Fruit fly (Drosophila melanogaster) whole organism, wandering third instar larva: ENCODE measurements around the gene CG34176.

ENCODE experiments used
- Abd-B ChIP-seq: fragments of >200 bp; optimal IDR thresholded peaks from 2 replicates; lab custom pipeline; 2017; ENCODE audit warnings: missing biosample characterization, missing genetic modification characterization
- CG32264 ChIP-seq: fragments of 200-800 bp; sonication (Bioruptor generic); optimal IDR thresholded peaks from 2 replicates; lab custom pipeline; 2016; ENCODE audit warnings: missing biosample characterization, missing genetic modification characterization
- CrebA ChIP-seq: fragments of 200-800 bp; sonication (Bioruptor generic); optimal IDR thresholded peaks from 2 replicates; lab custom pipeline; 2016; ENCODE audit warnings: missing biosample characterization, mild to moderate bottlenecking, missing genetic modification characterization, borderline replicate concordance
- Dfd ChIP-seq: fragments of >200 bp; optimal IDR thresholded peaks from 2 replicates; lab custom pipeline; 2017; ENCODE audit warnings: missing biosample characterization, missing genetic modification characterization
- Dif ChIP-seq: fragments of 200-275, 200-300 bp; sonication (Bioruptor generic); optimal IDR thresholded peaks from 2 replicates; lab custom pipeline; 2018; ENCODE audit warnings: missing biosample characterization, missing genetic modification characterization; ENCODE audit not compliant: partially characterized antibody
- GATAd ChIP-seq: sonication (Bioruptor generic); optimal IDR thresholded peaks from 2 replicates; lab custom pipeline; 2016; ENCODE audit warnings: missing biosample characterization, missing genetic modification characterization
- HLH106 ChIP-seq: fragments of 200-800 bp; optimal IDR thresholded peaks from 3 replicates; lab custom pipeline; 2019; ENCODE audit warnings: missing biosample characterization, mild to moderate bottlenecking, missing genetic modification characterization, moderate library complexity
- Hnf4 ChIP-seq: fragments of 200-800 bp; sonication (Bioruptor generic); optimal IDR thresholded peaks from 2 replicates; lab custom pipeline; 2016; ENCODE audit warnings: missing biosample characterization, mild to moderate bottlenecking, missing genetic modification characterization
- Hr78 ChIP-seq: fragments of >200 bp; optimal IDR thresholded peaks from 2 replicates; lab custom pipeline; 2017; ENCODE audit warnings: missing biosample characterization, missing genetic modification characterization
- Hr83 ChIP-seq: fragments of 200-300 bp; sonication (Bioruptor generic); optimal IDR thresholded peaks from 2 replicates; lab custom pipeline; 2016; ENCODE audit warnings: missing biosample characterization, mild to moderate bottlenecking, missing genetic modification characterization, moderate library complexity; ENCODE audit not compliant: poor library complexity, severe bottlenecking
- Jra ChIP-seq: sonication (Bioruptor generic); optimal IDR thresholded peaks from 2 replicates; lab custom pipeline; 2016; ENCODE audit warnings: missing biosample characterization, missing genetic modification characterization
- Mio ChIP-seq: sonication (Bioruptor generic); optimal IDR thresholded peaks from 2 replicates; lab custom pipeline; 2016; ENCODE audit warnings: missing biosample characterization, missing genetic modification characterization
- Myc ChIP-seq: fragments of >200 bp; optimal IDR thresholded peaks from 2 replicates; lab custom pipeline; 2017
- N ChIP-seq: fragments of >200 bp; optimal IDR thresholded peaks from 2 replicates; lab custom pipeline; 2018; ENCODE audit warnings: missing biosample characterization, missing external identifiers, missing genetic modification characterization
- OdsH ChIP-seq: fragments of 200-800 bp; sonication (Bioruptor generic); optimal IDR thresholded peaks from 2 replicates; lab custom pipeline; 2016; ENCODE audit warnings: missing biosample characterization, mild to moderate bottlenecking, missing genetic modification characterization
- Rel ChIP-seq, 2 experiments: fragments of 200-800 bp; sonication (Bioruptor generic) in 1 of 2; optimal IDR thresholded peaks; 2 replicates in 1 of 2; 3 replicates in 1 of 2; lab custom pipeline; 2016 to 2019; ENCODE audit warnings: mild to moderate bottlenecking in 2 of 2, missing biosample characterization in 2 of 2, missing genetic modification characterization in 2 of 2, moderate library complexity in 1 of 2
- Sp1 ChIP-seq: fragments of 200-800 bp; sonication (Bioruptor generic); optimal IDR thresholded peaks from 3 replicates; lab custom pipeline; 2019; ENCODE audit warnings: missing biosample characterization, mild to moderate bottlenecking, missing genetic modification characterization, moderate library complexity
- Vsx2 ChIP-seq: fragments of 200-300, 225-300 bp; sonication (Bioruptor generic); optimal IDR thresholded peaks from 2 replicates; lab custom pipeline; 2018; ENCODE audit warnings: missing biosample characterization, missing genetic modification characterization; ENCODE audit not compliant: partially characterized antibody
- br ChIP-seq: fragments of 200-800 bp; sonication (Bioruptor generic); optimal IDR thresholded peaks from 2 replicates; lab custom pipeline; 2016; ENCODE audit warnings: missing biosample characterization, missing genetic modification characterization
- brk ChIP-seq: fragments of 200-800 bp; sonication (Bioruptor generic); optimal IDR thresholded peaks from 2 replicates; lab custom pipeline; 2016; ENCODE audit warnings: missing biosample characterization, mild to moderate bottlenecking, missing genetic modification characterization
- dl ChIP-seq, 2 experiments: fragments of 175-275, 200-275 bp in 1 of 2; fragments of 200-275 bp in 1 of 2; sonication (Bioruptor generic); optimal IDR thresholded peaks; lab custom pipeline; 2018; ENCODE audit warnings: mild to moderate bottlenecking in 2 of 2, missing biosample characterization in 2 of 2, missing genetic modification characterization in 2 of 2, moderate library complexity in 2 of 2; ENCODE audit not compliant: partially characterized antibody in 2 of 2, insufficient read depth in 1 of 2
- dsf ChIP-seq: sonication (Bioruptor generic); optimal IDR thresholded peaks from 2 replicates; lab custom pipeline; 2016; ENCODE audit warnings: missing biosample characterization, missing genetic modification characterization, borderline replicate concordance
- ey ChIP-seq: fragments of 200-800 bp; sonication (Bioruptor generic); optimal IDR thresholded peaks from 2 replicates; lab custom pipeline; 2016; ENCODE audit warnings: missing biosample characterization, missing genetic modification characterization
- foxo ChIP-seq, 2 experiments: fragments of 200-800 bp; sonication (Bioruptor generic); optimal IDR thresholded peaks; 2 replicates in 1 of 2; 3 replicates in 1 of 2; lab custom pipeline; 2016 to 2017; ENCODE audit warnings: missing biosample characterization in 2 of 2, missing genetic modification characterization in 2 of 2
- fru ChIP-seq: fragments of 200-800 bp; sonication (Bioruptor generic); optimal IDR thresholded peaks from 3 replicates; lab custom pipeline; 2016; ENCODE audit warnings: missing biosample characterization, mild to moderate bottlenecking, missing genetic modification characterization
- h ChIP-seq: fragments of 200-800 bp; sonication (Bioruptor generic); optimal IDR thresholded peaks from 3 replicates; lab custom pipeline; 2016; ENCODE audit warnings: missing biosample characterization, mild to moderate bottlenecking, missing genetic modification characterization
- jim ChIP-seq: fragments of 175-275, 200-325 bp; sonication (Bioruptor generic); optimal IDR thresholded peaks from 2 replicates; lab custom pipeline; 2016; ENCODE audit warnings: missing biosample characterization, mild to moderate bottlenecking, missing genetic modification characterization
- lola ChIP-seq: fragments of >200 bp; optimal IDR thresholded peaks from 2 replicates; lab custom pipeline; 2017; ENCODE audit warnings: missing biosample characterization, missing genetic modification characterization
- pan ChIP-seq: fragments of >200 bp; optimal IDR thresholded peaks from 2 replicates; lab custom pipeline; 2017
- sage ChIP-seq: fragments of 200-800 bp; sonication (Bioruptor generic); optimal IDR thresholded peaks from 2 replicates; lab custom pipeline; 2016; ENCODE audit warnings: missing biosample characterization, mild to moderate bottlenecking, missing genetic modification characterization
- sv ChIP-seq: fragments of 200-800 bp; sonication (Bioruptor generic); optimal IDR thresholded peaks from 3 replicates; lab custom pipeline; 2016; ENCODE audit warnings: missing biosample characterization, missing genetic modification characterization
- tai ChIP-seq: sonication (Bioruptor generic); optimal IDR thresholded peaks from 2 replicates; lab custom pipeline; 2016; ENCODE audit warnings: missing biosample characterization, missing genetic modification characterization
- usp ChIP-seq: fragments of >200 bp; optimal IDR thresholded peaks from 2 replicates; lab custom pipeline; 2017; ENCODE audit warnings: missing biosample characterization, missing genetic modification characterization
- woc ChIP-seq: sonication (Bioruptor generic); optimal IDR thresholded peaks from 2 replicates; lab custom pipeline; 2016; ENCODE audit warnings: missing biosample characterization, mild to moderate bottlenecking, missing genetic modification characterization

Gene CG34176

dm6 chr2L:4043052-4043451 lies 39.2 kb downstream of the CG34176 start:
- TF ChIP-seq foxo (GFP tag; optimal IDR thresholded peaks at IDR 0.05; lab: Kevin White, UChicago) (no peak), Sp1 (GFP tag; lab: Kevin White, UChicago) (no peak), woc (GFP tag; lab: Kevin White, UChicago) (no peak), Hr78 (GFP tag; lab: Kevin White, UChicago) (no peak), Jra (no peak), jim (GFP tag; lab: Kevin White, UChicago) (no peak), Abd-B (no peak), GATAd (no peak), fru (GFP tag; lab: Kevin White, UChicago) (no peak), sv (GFP tag; lab: Kevin White, UChicago) (no peak), brk (GFP tag; lab: Kevin White, UChicago) (no peak), CrebA (GFP tag; lab: Kevin White, UChicago) (no peak), Hnf4 (GFP tag; lab: Kevin White, UChicago) (no peak), Vsx2 (GFP tag; lab: Kevin White, UChicago) (no peak), usp (no peak), Mio (GFP tag; lab: Kevin White, UChicago) (no peak)
- TF ChIP-seq, all 38 proteins: peak for 0

DNA sequence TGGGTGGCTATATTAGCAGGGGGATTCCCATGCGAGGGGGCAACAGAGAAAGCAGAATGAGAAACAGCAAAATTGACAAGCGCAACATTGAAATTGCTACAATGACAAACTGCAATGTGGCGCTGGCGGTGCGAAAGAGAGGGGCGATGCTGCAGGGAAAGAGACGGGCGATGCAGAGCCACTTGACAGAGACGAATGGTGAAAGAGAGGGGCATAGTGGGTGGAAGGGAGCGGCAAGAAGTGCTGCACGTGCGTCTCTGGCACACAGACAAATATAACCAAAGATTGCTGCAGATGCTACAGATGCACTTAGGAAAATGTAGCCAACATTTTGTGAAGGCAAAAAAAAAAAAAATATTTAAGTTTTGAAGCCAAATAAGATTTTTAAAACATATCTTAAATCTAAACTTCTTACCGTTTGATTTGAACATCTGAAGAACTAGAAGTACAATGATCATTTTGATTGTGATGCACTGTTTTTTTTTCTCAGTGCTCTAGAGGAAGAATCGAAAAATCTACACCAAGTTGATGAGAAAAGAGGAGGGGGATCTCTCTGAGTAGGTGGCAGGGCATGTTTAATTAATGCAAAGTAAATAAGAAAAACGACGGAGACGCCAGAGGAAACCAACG lies 41.4 kb downstream of the CG34176 start:
- TF ChIP-seq N (GFP tag; lab: Kevin White, UChicago) (no peak), fru (GFP tag; lab: Kevin White, UChicago) (peak; percentile 38), Sp1 (GFP tag; lab: Kevin White, UChicago) (peak; percentile 14), pan (lab: Kevin White, UChicago) (no peak), ey (peak; percentile 22), br (peak; percentile 11), OdsH (GFP tag; lab: Kevin White, UChicago) (peak; percentile 16), h (GFP tag; lab: Kevin White, UChicago) (peak; percentile 7), foxo (GFP tag; optimal IDR thresholded peaks at IDR 0.05; lab: Kevin White, UChicago) (peak in 1 of 2 experiments; percentile 21)

DNA sequence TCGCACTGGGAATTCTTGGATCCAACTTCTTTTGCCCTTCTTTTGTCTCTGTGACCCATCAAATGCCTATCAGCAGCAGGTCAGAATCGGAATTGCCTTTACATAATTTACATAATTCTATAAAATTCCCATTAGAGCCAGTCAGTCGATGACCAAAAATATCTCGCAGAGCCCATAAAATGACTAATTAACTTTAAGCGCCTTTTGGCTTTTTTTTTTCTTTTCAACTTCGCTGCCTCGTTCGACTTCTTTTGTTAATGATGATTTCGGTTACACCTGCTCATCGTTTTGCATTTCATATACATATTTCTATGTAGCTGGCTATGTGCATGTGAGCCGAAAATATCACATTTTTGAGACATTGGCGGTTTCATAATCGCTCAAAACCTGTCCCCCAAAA lies 47.9 kb downstream of the CG34176 start:
- TF ChIP-seq Vsx2 (GFP tag; lab: Kevin White, UChicago) (no peak), sv (GFP tag; lab: Kevin White, UChicago) (no peak), Myc (no peak), woc (GFP tag; lab: Kevin White, UChicago) (no peak), Dfd (GFP tag; lab: Kevin White, UChicago) (no peak), N (GFP tag; lab: Kevin White, UChicago) (no peak), Hr78 (GFP tag; lab: Kevin White, UChicago) (no peak), Rel (GFP tag; optimal IDR thresholded peaks at IDR 0.05; lab: Kevin White, UChicago) (no peak), Rel (tag; optimal IDR thresholded peaks at IDR 0.05; lab: Kevin White, UChicago) (no peak), ey (no peak), br (no peak), Sp1 (GFP tag; lab: Kevin White, UChicago) (no peak), jim (GFP tag; lab: Kevin White, UChicago) (no peak), CG32264 (no peak), Dif (GFP tag; lab: Kevin White, UChicago) (no peak), dl (GFP tag; optimal IDR thresholded peaks at IDR 0.05; lab: Kevin White, UChicago; ENCODE audit: insufficient read depth in 1 of 2, partially characterized antibody in 2 of 2) (no peak), lola (GFP tag; lab: Kevin White, UChicago) (no peak), dsf (GFP tag; lab: Kevin White, UChicago) (no peak)

DNA sequence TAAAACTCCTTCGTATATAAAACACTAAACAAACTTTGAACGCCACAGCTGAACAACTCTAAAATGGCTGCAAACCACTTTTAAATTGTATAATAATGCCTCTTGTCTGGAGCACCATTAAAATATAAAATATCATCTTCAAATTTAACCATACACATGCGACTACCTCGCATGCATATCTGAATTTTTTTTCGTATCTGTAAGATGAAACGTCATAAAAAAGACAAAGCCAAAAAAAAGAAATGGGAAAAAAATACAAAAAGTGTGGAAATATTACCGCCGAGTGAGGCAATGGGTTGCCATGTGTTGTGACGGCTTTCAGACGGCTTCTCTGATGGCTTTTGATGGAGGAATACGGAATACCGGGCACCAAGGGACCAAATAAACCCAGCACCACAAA lies 48.5 kb downstream of the CG34176 start:
- TF ChIP-seq dsf (GFP tag; lab: Kevin White, UChicago) (no peak), GATAd (no peak), br (no peak), Hr78 (GFP tag; lab: Kevin White, UChicago) (no peak), brk (GFP tag; lab: Kevin White, UChicago) (no peak), CG32264 (no peak), Sp1 (GFP tag; lab: Kevin White, UChicago) (no peak), woc (GFP tag; lab: Kevin White, UChicago) (no peak), foxo (GFP tag; optimal IDR thresholded peaks at IDR 0.05; lab: Kevin White, UChicago) (no peak), Dif (GFP tag; lab: Kevin White, UChicago) (no peak), HLH106 (no peak), sage (no peak), Vsx2 (GFP tag; lab: Kevin White, UChicago) (no peak), Hr83 (no peak), tai (GFP tag; lab: Kevin White, UChicago) (no peak), Rel (GFP tag; optimal IDR thresholded peaks at IDR 0.05; lab: Kevin White, UChicago) (no peak), Rel (tag; optimal IDR thresholded peaks at IDR 0.05; lab: Kevin White, UChicago) (no peak), ey (no peak)
